Worm (Caenorhabditis elegans) whole organism, L1 larva: ENCODE measurements around the gene T22B2.1.

Experiments used
- C16A3.4 ChIP-seq: fragments of 150-350 bp; optimal IDR thresholded peaks from 2 replicates; lab custom pipeline; 2014; ENCODE audit warnings: missing biosample characterization, missing genetic modification characterization
- F16B12.6 ChIP-seq: fragments of 150-350 bp; optimal IDR thresholded peaks from 2 replicates; lab custom pipeline; 2014; ENCODE audit warnings: missing biosample characterization, missing genetic modification characterization
- Y116A8C.19 ChIP-seq: sonication (generic microtip); optimal IDR thresholded peaks from 2 replicates; lab custom pipeline; 2016; ENCODE audit warnings: missing compliant biosample characterization, missing genetic modification characterization, borderline replicate concordance
- aha-1 ChIP-seq: fragments of 150-350 bp; optimal IDR thresholded peaks from 2 replicates; lab custom pipeline; 2014; ENCODE audit warnings: missing biosample characterization, missing genetic modification characterization
- blmp-1 ChIP-seq: fragments of 150-350 bp; optimal IDR thresholded peaks from 2 replicates; lab custom pipeline; 2014; ENCODE audit warnings: missing biosample characterization, missing genetic modification characterization
- ceh-63 ChIP-seq: fragments of 200-800 bp; sonication (Bioruptor generic); optimal IDR thresholded peaks from 2 replicates; lab custom pipeline; 2018; ENCODE audit warnings: mild to moderate bottlenecking, missing genetic modification characterization, missing compliant biosample characterization
- ceh-8 ChIP-seq: fragments of 200-800 bp; sonication (Bioruptor generic); optimal IDR thresholded peaks from 2 replicates; lab custom pipeline; 2018; ENCODE audit warnings: mild to moderate bottlenecking, missing genetic modification characterization, moderate library complexity, missing compliant biosample characterization
- ceh-88 ChIP-seq: fragments of 200-800 bp; sonication (Bioruptor generic); IDR thresholded peaks from 2 replicates; pipeline ENCODE4 v1.3.6; 2022; ENCODE audit warnings: missing genetic modification characterization, missing compliant biosample characterization
- ces-1 ChIP-seq: fragments of 150-350 bp; optimal IDR thresholded peaks from 2 replicates; lab custom pipeline; 2014; ENCODE audit warnings: missing biosample characterization, missing genetic modification reagents, missing genetic modification characterization
- dpl-1 ChIP-seq, 3 experiments: fragments of 150-350 bp in 2 of 3; sonication (generic microtip) in 1 of 3; optimal IDR thresholded peaks; 2 replicates each; lab custom pipeline; 2014 to 2017; ENCODE audit warnings: missing biosample characterization in 3 of 3, missing genetic modification characterization in 3 of 3, missing genetic modification reagents in 3 of 3
- fkh-8 ChIP-seq: sonication (generic microtip); optimal IDR thresholded peaks from 2 replicates; lab custom pipeline; 2016; ENCODE audit warnings: mild to moderate bottlenecking, missing genetic modification characterization, missing compliant biosample characterization
- grh-1 ChIP-seq: fragments of 200-800 bp; sonication (Bioruptor generic); IDR thresholded peaks from 2 replicates; pipeline ENCODE4 v1.3.6; 2022; ENCODE audit warnings: missing genetic modification reagents, missing genetic modification characterization, missing compliant biosample characterization
- hlh-17 ChIP-seq: fragments of 200-800 bp; sonication (Bioruptor generic); optimal IDR thresholded peaks from 2 replicates; lab custom pipeline; 2018; ENCODE audit warnings: missing genetic modification characterization, mild to moderate bottlenecking, missing compliant biosample characterization, moderate library complexity, borderline replicate concordance
- hlh-4 ChIP-seq: sonication (generic microtip); optimal IDR thresholded peaks from 2 replicates; lab custom pipeline; 2016; ENCODE audit warnings: mild to moderate bottlenecking, missing genetic modification characterization, missing compliant biosample characterization
- isw-1 ChIP-seq: fragments of 200-800 bp; sonication (Bioruptor generic); IDR thresholded peaks from 2 replicates; pipeline ENCODE4 v1.3.6; 2022; ENCODE audit warnings: missing genetic modification characterization, missing compliant biosample characterization
- jun-1 ChIP-seq: fragments of 150-350 bp; optimal IDR thresholded peaks from 2 replicates; lab custom pipeline; 2014; ENCODE audit warnings: missing biosample characterization, missing genetic modification reagents, missing genetic modification characterization
- mab-9 ChIP-seq: fragments of 200-800 bp; sonication (Bioruptor generic); IDR thresholded peaks from 2 replicates; pipeline ENCODE4 v1.3.6; 2022; ENCODE audit warnings: missing genetic modification reagents, missing genetic modification characterization, missing compliant biosample characterization
- mdl-1 ChIP-seq, 2 experiments: fragments of 150-350 bp; optimal IDR thresholded peaks; 2 replicates each; lab custom pipeline; 2014 to 2017; ENCODE audit warnings: missing biosample characterization in 2 of 2, missing genetic modification characterization in 2 of 2, inconsistent platforms in 1 of 2
- mef-2 ChIP-seq: fragments of 150-350 bp; optimal IDR thresholded peaks from 2 replicates; lab custom pipeline; 2014; ENCODE audit warnings: missing biosample characterization, missing genetic modification characterization
- mep-1 ChIP-seq: fragments of 150-350 bp; optimal IDR thresholded peaks from 2 replicates; lab custom pipeline; 2014; ENCODE audit warnings: missing biosample characterization, missing genetic modification characterization
- nhr-11 ChIP-seq: fragments of 150-350 bp; optimal IDR thresholded peaks from 2 replicates; lab custom pipeline; 2014; ENCODE audit warnings: missing biosample characterization, missing genetic modification characterization
- nhr-19 ChIP-seq: fragments of 200-800 bp; sonication (Bioruptor generic); conservative IDR thresholded peaks from 2 replicates; pipeline ENCODE4 v1.3.6; 2022; ENCODE audit warnings: missing genetic modification characterization, missing compliant biosample characterization
- nhr-20 ChIP-seq: sonication (generic microtip); optimal IDR thresholded peaks from 2 replicates; lab custom pipeline; 2016; ENCODE audit warnings: mild to moderate bottlenecking, missing genetic modification characterization, missing compliant biosample characterization
- nhr-237 ChIP-seq: fragments of 150-350 bp; optimal IDR thresholded peaks from 2 replicates; lab custom pipeline; 2014; ENCODE audit warnings: missing biosample characterization, missing genetic modification characterization
- nhr-71 ChIP-seq: sonication (generic microtip); optimal IDR thresholded peaks from 2 replicates; lab custom pipeline; 2016; ENCODE audit warnings: mild to moderate bottlenecking, missing genetic modification characterization, moderate library complexity, missing compliant biosample characterization
- rnt-1 ChIP-seq: sonication (generic microtip); optimal IDR thresholded peaks from 2 replicates; lab custom pipeline; 2016; ENCODE audit warnings: mild to moderate bottlenecking, missing genetic modification characterization, moderate library complexity, missing compliant biosample characterization
- skn-1 ChIP-seq: fragments of 150-350 bp; optimal IDR thresholded peaks from 2 replicates; lab custom pipeline; 2014; ENCODE audit warnings: missing biosample characterization, missing genetic modification characterization
- snu-23 ChIP-seq: sonication (generic microtip); optimal IDR thresholded peaks from 2 replicates; lab custom pipeline; 2016; ENCODE audit warnings: missing genetic modification characterization, missing compliant biosample characterization
- sptf-1 ChIP-seq: fragments of 150-350 bp; optimal IDR thresholded peaks from 2 replicates; lab custom pipeline; 2014; ENCODE audit warnings: missing biosample characterization, missing genetic modification characterization
- sup-37 ChIP-seq: fragments of 200-800 bp; sonication (Bioruptor generic); optimal IDR thresholded peaks from 2 replicates; lab custom pipeline; 2018; ENCODE audit warnings: mild to moderate bottlenecking, missing genetic modification characterization, missing compliant biosample characterization
- unc-130 ChIP-seq: fragments of 150-350 bp; optimal IDR thresholded peaks from 2 replicates; lab custom pipeline; 2017; ENCODE audit warnings: missing biosample characterization, missing genetic modification characterization, inconsistent platforms
- unc-30 ChIP-seq: sonication (generic microtip); optimal IDR thresholded peaks from 2 replicates; lab custom pipeline; 2017; ENCODE audit warnings: missing biosample characterization, missing genetic modification characterization
- unc-98 ChIP-seq: fragments of 200-800 bp; sonication (Bioruptor generic); IDR thresholded peaks from 2 replicates; pipeline ENCODE4 v1.3.6; 2022; ENCODE audit warnings: missing genetic modification characterization, missing compliant biosample characterization
- vab-15 ChIP-seq: sonication (generic microtip); optimal IDR thresholded peaks from 2 replicates; lab custom pipeline; 2017; ENCODE audit warnings: missing genotype, mild to moderate bottlenecking, missing genetic modification characterization, missing compliant biosample characterization
- xbp-1 ChIP-seq: sonication (generic microtip); optimal IDR thresholded peaks from 2 replicates; lab custom pipeline; 2016; ENCODE audit warnings: missing genetic modification characterization, missing compliant biosample characterization
- zag-1 ChIP-seq: fragments of 150-350 bp; optimal IDR thresholded peaks from 2 replicates; lab custom pipeline; 2014; ENCODE audit warnings: missing biosample characterization, missing genetic modification characterization
- zip-4 ChIP-seq: fragments of 200-800 bp; sonication (Bioruptor generic); optimal IDR thresholded peaks from 2 replicates; lab custom pipeline; 2018; ENCODE audit warnings: mild to moderate bottlenecking, missing genetic modification characterization, moderate library complexity, missing compliant biosample characterization
- ztf-11 ChIP-seq, 2 experiments: sonication (generic microtip); optimal IDR thresholded peaks; 2 replicates each; lab custom pipeline; 2016 to 2017; ENCODE audit warnings: missing genetic modification characterization in 2 of 2, missing biosample characterization in 1 of 2, missing compliant biosample characterization in 1 of 2
- ztf-4 ChIP-seq: fragments of 150-350 bp; optimal IDR thresholded peaks from 2 replicates; lab custom pipeline; 2014; ENCODE audit warnings: missing biosample characterization, missing genetic modification characterization

The T22B2.1 gene

DNA sequence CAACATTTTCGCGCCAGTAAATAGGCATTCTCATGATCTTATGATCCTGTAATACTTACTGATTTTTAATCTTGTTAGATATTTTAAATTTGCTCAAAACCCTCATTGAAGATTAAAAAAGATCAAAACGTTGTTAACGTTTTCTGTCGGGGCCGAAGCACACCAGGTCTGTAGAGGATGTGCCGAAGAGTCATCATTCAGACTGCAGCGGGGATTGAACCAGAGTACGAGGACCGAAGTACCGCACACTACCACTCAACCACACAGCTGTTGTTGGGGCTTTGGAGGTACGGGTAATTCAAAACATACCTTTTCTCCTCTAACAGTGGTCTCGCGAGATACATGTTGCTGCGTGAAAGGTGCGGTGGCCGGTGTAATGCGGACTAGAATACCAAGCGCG lies 11.6 kb upstream of the T22B2.1 start:
- TF ChIP-seq nhr-19 (GFP tag; lab: Robert Waterston, UW): peak; percentile 30; the same call in 1 of the 2 replicates
- no peak for TF ChIP-seq ceh-8 (GFP tag; lab: Kevin White, UChicago)
- no peak for TF ChIP-seq unc-30 (tag; lab: Kevin White, UChicago)
- no peak for TF ChIP-seq nhr-71 (tag; lab: Kevin White, UChicago)
- TF ChIP-seq isw-1 (GFP tag; lab: Robert Waterston, UW): no peak
- TF ChIP-seq mep-1 (tag; lab: Kevin White, UChicago): no peak
- peak; percentile 7 for TF ChIP-seq snu-23 (GFP tag; lab: Kevin White, UChicago)
- peak; percentile 23 for TF ChIP-seq skn-1
- no peak for TF ChIP-seq ces-1 (GFP tag; lab: Kevin White, UChicago)
- TF ChIP-seq C16A3.4 (tag; lab: Kevin White, UChicago): peak; percentile 2
- TF ChIP-seq rnt-1 (tag; lab: Kevin White, UChicago): peak; percentile 61
- TF ChIP-seq mab-9 (GFP tag; lab: Robert Waterston, UW): no peak
- TF ChIP-seq unc-130 (tag; lab: Kevin White, UChicago): peak; percentile 14
- no peak for TF ChIP-seq nhr-20 (tag; lab: Kevin White, UChicago)
- TF ChIP-seq sup-37 (GFP tag; lab: Kevin White, UChicago): no peak

DNA sequence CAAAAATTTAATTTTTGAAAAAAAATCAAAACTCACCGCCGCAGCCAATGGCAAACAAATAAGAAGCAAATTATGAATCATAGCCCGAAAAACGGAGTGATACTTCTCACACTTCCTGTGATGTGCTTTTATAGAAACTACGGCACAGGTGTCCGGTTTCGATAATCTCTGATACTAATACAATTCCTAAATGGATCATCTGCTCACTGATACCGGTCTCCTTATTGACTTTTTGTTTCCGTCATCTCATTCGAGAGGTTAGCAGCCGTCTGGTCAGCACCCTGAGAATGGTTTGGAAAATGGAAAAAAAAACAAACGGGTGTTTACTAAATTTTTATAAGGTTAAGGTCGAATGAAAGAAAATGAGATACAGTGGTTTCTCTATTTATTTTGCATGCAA lies 10.1 kb upstream of the T22B2.1 start, which contains the start of gene idpp-9:
TSS of gene idpp-9 (minus strand) at position 101 of the 400 bp plus-strand sequence.
- TF ChIP-seq grh-1 (GFP tag; lab: Robert Waterston, UW) (no peak), blmp-1 (no peak), Y116A8C.19 (tag; lab: Kevin White, UChicago) (no peak), snu-23 (GFP tag; lab: Kevin White, UChicago) (no peak), F16B12.6 (tag; lab: Kevin White, UChicago) (no peak), nhr-237 (tag; lab: Kevin White, UChicago) (no peak), zag-1 (tag; lab: Kevin White, UChicago) (no peak), ztf-11 (tag; optimal IDR thresholded peaks at IDR 0.05; lab: Kevin White, UChicago) (no peak), mab-9 (GFP tag; lab: Robert Waterston, UW) (no peak), xbp-1 (tag; lab: Kevin White, UChicago) (no peak), mdl-1 (tag; optimal IDR thresholded peaks at IDR 0.05; lab: Kevin White, UChicago) (no peak), zip-4 (GFP tag; lab: Kevin White, UChicago) (no peak)

DNA sequence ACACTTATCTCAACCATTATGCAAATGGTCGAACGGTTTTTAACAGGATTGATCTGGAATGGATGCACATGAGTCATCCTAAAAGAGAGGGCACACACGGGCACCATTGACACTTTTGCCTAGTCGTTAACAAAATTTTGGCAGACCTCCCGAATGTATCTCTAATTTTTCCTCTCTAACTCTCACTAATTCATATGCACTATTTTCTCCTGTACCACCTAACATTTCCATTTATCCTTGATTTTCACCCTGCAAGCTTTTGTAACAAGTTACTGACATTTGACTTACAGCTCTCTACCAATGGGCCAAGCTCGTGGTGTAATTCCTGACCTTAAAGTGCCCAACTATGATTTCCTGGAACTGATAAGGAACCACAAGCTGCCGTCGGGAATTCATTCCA lies 8.9 kb upstream of the T22B2.1 start, which contains the start of gene T22B2.3:
TSS of gene T22B2.3 (plus strand) at position 301 of the 400 bp plus-strand sequence.
- TF ChIP-seq isw-1 (GFP tag; lab: Robert Waterston, UW) (no peak), ztf-4 (tag; lab: Kevin White, UChicago) (no peak), nhr-11 (tag; lab: Kevin White, UChicago) (no peak), fkh-8 (no peak), unc-98 (no peak), aha-1 (tag; lab: Kevin White, UChicago) (no peak), mdl-1 (tag; optimal IDR thresholded peaks at IDR 0.05; lab: Kevin White, UChicago) (no peak), mef-2 (tag; lab: Kevin White, UChicago) (no peak)
- TF ChIP-seq, all 84 proteins: peak for 0

DNA sequence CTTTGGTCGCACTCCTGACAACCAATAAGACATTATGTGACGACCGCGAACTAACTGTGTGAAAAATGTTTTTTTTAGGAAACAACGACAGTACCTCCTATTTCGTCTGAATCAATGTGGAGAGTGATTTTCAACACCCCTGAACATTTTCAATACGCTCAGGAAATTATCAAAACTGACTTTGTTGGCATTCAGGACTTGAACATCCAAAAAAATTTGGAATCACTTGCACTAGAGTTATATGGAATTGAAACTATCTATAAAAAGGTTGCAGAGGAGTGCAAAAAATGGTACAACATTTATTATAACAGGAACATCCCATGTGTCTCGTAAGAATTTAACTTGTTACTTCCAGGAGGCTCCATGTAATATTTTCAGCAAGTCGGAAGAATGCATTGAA lies 7.7 kb upstream of the T22B2.1 start:
- TF ChIP-seq ceh-8 (GFP tag; lab: Kevin White, UChicago): no peak
- TF ChIP-seq C16A3.4 (tag; lab: Kevin White, UChicago): no peak

DNA sequence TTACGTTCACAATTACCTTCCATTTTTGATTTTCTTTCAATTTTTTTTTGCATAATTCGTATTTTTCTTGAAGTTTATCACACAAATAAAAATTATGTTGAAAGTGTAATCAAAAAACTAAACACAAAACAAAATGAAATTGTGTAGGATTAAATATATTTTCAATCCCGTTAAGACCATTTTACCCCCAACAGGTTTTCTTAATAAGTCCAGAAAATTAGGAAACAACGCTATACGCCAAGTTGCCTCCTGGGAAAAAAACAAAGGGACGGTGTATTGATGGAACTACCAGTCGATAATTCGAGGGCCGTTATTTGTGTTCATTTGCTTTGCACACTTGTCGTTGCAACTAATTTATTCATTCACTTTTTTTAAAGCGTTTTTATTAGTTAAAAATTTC lies 6.2 kb upstream of the T22B2.1 start:
- TF ChIP-seq vab-15 (tag; lab: Kevin White, UChicago): no peak
- TF ChIP-seq dpl-1 (GFP tag; optimal IDR thresholded peaks at IDR 0.05; lab: Kevin White, UChicago): no peak
- no peak for TF ChIP-seq sptf-1 (tag; lab: Kevin White, UChicago)
- no peak for TF ChIP-seq mab-9 (GFP tag; lab: Robert Waterston, UW)
- no peak for TF ChIP-seq grh-1 (GFP tag; lab: Robert Waterston, UW)
- no peak for TF ChIP-seq snu-23 (GFP tag; lab: Kevin White, UChicago)
- no peak for TF ChIP-seq ztf-11 (tag; optimal IDR thresholded peaks at IDR 0.05; lab: Kevin White, UChicago)
- no peak for TF ChIP-seq aha-1 (tag; lab: Kevin White, UChicago)
- no peak for TF ChIP-seq hlh-17 (GFP tag; lab: Kevin White, UChicago)
- no peak for TF ChIP-seq ceh-63 (GFP tag; lab: Kevin White, UChicago)
- TF ChIP-seq ceh-88 (GFP tag; lab: Robert Waterston, UW): no peak
- TF ChIP-seq jun-1: no peak
- no peak for TF ChIP-seq mdl-1 (tag; optimal IDR thresholded peaks at IDR 0.05; lab: Kevin White, UChicago)
- TF ChIP-seq hlh-4: no peak
